Worm (Caenorhabditis elegans): ENCODE results near the gene F46C5.1.

DNA sequence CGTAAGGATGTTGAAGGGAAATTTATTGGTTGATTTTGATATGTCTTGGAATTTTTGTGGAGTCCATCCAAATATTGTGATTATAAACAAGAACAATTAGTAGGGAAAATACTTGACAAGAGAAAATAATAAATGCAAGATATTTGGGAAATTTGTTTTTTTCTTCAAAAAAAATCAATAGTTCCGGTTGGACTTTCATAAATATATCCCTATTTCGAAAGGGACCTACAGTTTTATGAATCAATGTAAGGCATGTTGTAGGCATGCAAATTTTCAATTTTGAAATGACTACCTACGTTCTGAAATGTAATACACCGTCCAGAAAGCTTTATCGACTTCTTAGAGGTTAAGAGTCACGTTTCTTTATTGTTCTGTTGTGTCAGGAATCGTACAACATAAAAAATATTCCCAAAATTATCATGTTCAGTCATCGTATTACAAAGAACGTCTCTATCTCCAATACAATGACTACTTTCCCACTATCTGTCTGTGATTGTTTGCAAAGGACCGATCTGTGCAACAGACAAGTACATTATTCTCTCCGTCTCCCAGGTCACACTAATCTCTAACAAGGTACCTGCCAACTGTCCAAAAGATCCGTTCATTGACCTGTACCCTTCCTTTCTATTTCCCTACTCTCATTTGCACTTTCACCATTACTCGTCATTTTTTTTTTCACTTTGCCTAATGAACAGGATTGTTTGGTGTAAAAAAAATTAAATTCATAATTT is 31.0 kb downstream of the F46C5.1 start, which contains the start of gene F07H5.13:
- TF ChIP-seq rec-8 (tag; optimal IDR thresholded peaks at IDR 0.05) (no peak), F55B11.4 (tag; optimal IDR thresholded peaks at IDR 0.05; ENCODE audit: borderline replicate concordance, insufficient read depth) (no peak), snpc-1.1 (tag; optimal IDR thresholded peaks at IDR 0.05; ENCODE audit: insufficient read depth) (no peak), unc-62 (GFP tag; optimal IDR thresholded peaks at IDR 0.05) (no peak), snpc-3.4 (tag; optimal IDR thresholded peaks at IDR 0.05) (no peak), T26A5.8 (tag; optimal IDR thresholded peaks at IDR 0.05) (no peak), mel-28 (tag; optimal IDR thresholded peaks at IDR 0.05; ENCODE audit: borderline replicate concordance) (no peak), unc-130 (GFP tag; optimal IDR thresholded peaks at IDR 0.05) (no peak), ama-1 (optimal IDR thresholded peaks at IDR 0.05) (peak; percentile 74), ama-1 (GFP tag; optimal IDR thresholded peaks at IDR 0.05) (no peak), F57C9.4 (tag; optimal IDR thresholded peaks at IDR 0.05) (no peak)

Measured in whole organism, young adult.